Worm (Caenorhabditis elegans) whole organism, L4 larva: ENCODE measurements around the gene T04F3.1.

ENCODE experiments used
- T26A8.4 ChIP-seq: fragments of 200-800 bp; sonication (Bioruptor generic); IDR thresholded peaks from 2 replicates; pipeline ENCODE4 v1.3.6; 2022; ENCODE audit warnings: missing genetic modification characterization, missing compliant biosample characterization
- Y105C5A.15 ChIP-seq: fragments of 200-800 bp; sonication (Bioruptor generic); IDR thresholded peaks from 2 replicates; pipeline ENCODE4 v1.3.6; 2022; ENCODE audit warnings: missing genetic modification characterization, missing compliant biosample characterization
- Y48G9A.11 ChIP-seq: fragments of 200-800 bp; sonication (Bioruptor generic); IDR thresholded peaks from 2 replicates; pipeline ENCODE4 v1.3.6; 2022; ENCODE audit warnings: missing genetic modification reagents, missing genetic modification characterization, missing compliant biosample characterization
- Y5F2A.4 ChIP-seq: fragments of 200-800 bp; sonication (Bioruptor generic); optimal IDR thresholded peaks from 2 replicates; lab custom pipeline; 2018; ENCODE audit warnings: mild to moderate bottlenecking, missing genetic modification characterization, missing compliant biosample characterization
- aly-2 ChIP-seq: sonication (generic microtip); optimal IDR thresholded peaks from 2 replicates; lab custom pipeline; 2018; ENCODE audit warnings: missing biosample characterization, missing genetic modification characterization
- ama-1 ChIP-seq: fragments of 150-350 bp; optimal IDR thresholded peaks from 2 replicates; lab custom pipeline; 2014; ENCODE audit warnings: inconsistent platforms, mixed read lengths
- ceh-28 ChIP-seq: fragments of 150-350 bp; optimal IDR thresholded peaks from 2 replicates; lab custom pipeline; 2014; ENCODE audit warnings: missing biosample characterization, missing genetic modification reagents, missing genetic modification characterization
- ceh-82 ChIP-seq: sonication (generic microtip); optimal IDR thresholded peaks from 2 replicates; lab custom pipeline; 2017; ENCODE audit warnings: missing biosample characterization, missing genetic modification characterization
- cey-2 ChIP-seq: sonication (generic microtip); optimal IDR thresholded peaks from 3 replicates; lab custom pipeline; 2017; ENCODE audit warnings: missing genetic modification characterization, mild to moderate bottlenecking, missing compliant biosample characterization, antibody characterized with exemption, borderline replicate concordance; ENCODE audit not compliant: insufficient read depth
- daf-12 ChIP-seq: fragments of 150-350 bp; optimal IDR thresholded peaks from 2 replicates; lab custom pipeline; 2014; ENCODE audit warnings: missing biosample characterization, missing genetic modification reagents, missing genetic modification characterization
- daf-19 ChIP-seq: fragments of 200-800 bp; sonication (Bioruptor generic); conservative IDR thresholded peaks from 2 replicates; pipeline ENCODE4 v1.3.6; 2022; ENCODE audit warnings: missing genetic modification characterization, missing compliant biosample characterization
- dmd-6 ChIP-seq: fragments of 200-800 bp; sonication (Bioruptor generic); IDR thresholded peaks from 2 replicates; pipeline ENCODE4 v1.3.6; 2022; ENCODE audit warnings: missing genetic modification reagents, missing genetic modification characterization, missing compliant biosample characterization
- dpl-1 ChIP-seq: fragments of 150-350 bp; optimal IDR thresholded peaks from 2 replicates; lab custom pipeline; 2014; ENCODE audit warnings: missing biosample characterization, missing genetic modification reagents, missing genetic modification characterization
- dve-1 ChIP-seq: sonication (generic microtip); optimal IDR thresholded peaks from 2 replicates; lab custom pipeline; 2017; ENCODE audit warnings: antibody characterized with exemption, mild to moderate bottlenecking, missing genetic modification characterization, missing compliant biosample characterization; ENCODE audit not compliant: insufficient read depth
- egl-27 ChIP-seq: sonication (generic microtip); optimal IDR thresholded peaks from 3 replicates; lab custom pipeline; 2017; ENCODE audit warnings: missing biosample characterization, missing genetic modification reagents, missing genetic modification characterization
- egl-43 ChIP-seq: fragments of 200-800 bp; sonication (Bioruptor generic); IDR thresholded peaks from 2 replicates; pipeline ENCODE4 v1.3.6; 2022; ENCODE audit warnings: missing genetic modification reagents, missing genetic modification characterization, missing compliant biosample characterization
- fkh-10 ChIP-seq: fragments of 150-350 bp; optimal IDR thresholded peaks from 2 replicates; lab custom pipeline; 2014; ENCODE audit warnings: missing biosample characterization, missing genetic modification reagents, missing genetic modification characterization
- gei-8 ChIP-seq: fragments of 200-800 bp; sonication (Bioruptor generic); optimal IDR thresholded peaks from 2 replicates; lab custom pipeline; 2018; ENCODE audit warnings: mild to moderate bottlenecking, missing genetic modification characterization, missing compliant biosample characterization
- hif-1 ChIP-seq, 2 experiments: sonication (generic microtip); optimal IDR thresholded peaks; 2 replicates each; lab custom pipeline; 2016 to 2017; ENCODE audit warnings: missing compliant biosample characterization in 2 of 2, missing genetic modification characterization in 2 of 2, missing genetic modification reagents in 2 of 2, missing genotype in 2 of 2, mild to moderate bottlenecking in 1 of 2
- hlh-11 ChIP-seq: fragments of 200-800 bp; sonication (Bioruptor generic); optimal IDR thresholded peaks from 2 replicates; lab custom pipeline; 2018; ENCODE audit warnings: mild to moderate bottlenecking, missing genetic modification characterization, missing compliant biosample characterization
- hmg-1.1 ChIP-seq: fragments of 200-800 bp; sonication (Bioruptor generic); IDR thresholded peaks from 2 replicates; pipeline ENCODE4 v1.3.6; 2022; ENCODE audit warnings: missing genetic modification reagents, missing genetic modification characterization, missing compliant biosample characterization
- lim-7 ChIP-seq: fragments of 200-800 bp; sonication (Bioruptor generic); IDR thresholded peaks from 2 replicates; pipeline ENCODE4 v1.3.6; 2022; ENCODE audit warnings: missing genetic modification characterization, missing compliant biosample characterization
- lin-13 ChIP-seq: fragments of 150-350 bp; optimal IDR thresholded peaks from 2 replicates; lab custom pipeline; 2014; ENCODE audit warnings: missing biosample characterization, missing genetic modification reagents, missing genetic modification characterization
- lin-39 ChIP-seq: fragments of 150-350 bp; optimal IDR thresholded peaks from 2 replicates; lab custom pipeline; 2014; ENCODE audit warnings: missing biosample characterization, missing genetic modification reagents, missing genetic modification characterization
- lsy-2 ChIP-seq, 2 experiments: fragments of 150-350 bp in 1 of 2; sonication (generic microtip) in 1 of 2; optimal IDR thresholded peaks; 2 replicates each; lab custom pipeline; 2014 to 2017; ENCODE audit warnings: missing biosample characterization in 2 of 2, missing genetic modification characterization in 2 of 2
- madf-5 ChIP-seq, 2 experiments: fragments of 200-800 bp; sonication (Bioruptor generic); IDR thresholded peaks; 2 replicates each; pipeline ENCODE4 v1.3.6; 2022; ENCODE audit warnings: missing compliant biosample characterization in 2 of 2, missing genetic modification characterization in 2 of 2
- mdl-1 ChIP-seq, 2 experiments: fragments of 150-350 bp in 1 of 2; sonication (generic microtip) in 1 of 2; optimal IDR thresholded peaks; 2 replicates each; lab custom pipeline; 2014 to 2017; ENCODE audit warnings: missing biosample characterization in 2 of 2, missing genetic modification characterization in 2 of 2
- mdt-29 ChIP-seq: fragments of 200-800 bp; sonication (Bioruptor generic); IDR thresholded peaks from 2 replicates; pipeline ENCODE4 v1.3.6; 2022; ENCODE audit warnings: missing genetic modification reagents, missing genetic modification characterization, missing compliant biosample characterization
- nhr-102 ChIP-seq: sonication (generic microtip); optimal IDR thresholded peaks from 2 replicates; lab custom pipeline; 2016; ENCODE audit warnings: mild to moderate bottlenecking, missing genetic modification characterization, moderate library complexity, missing compliant biosample characterization
- nhr-11 ChIP-seq: fragments of 150-350 bp; optimal IDR thresholded peaks from 2 replicates; lab custom pipeline; 2014; ENCODE audit warnings: missing biosample characterization, missing genetic modification characterization
- nhr-111 ChIP-seq: fragments of 200-800 bp; sonication (Bioruptor generic); optimal IDR thresholded peaks from 2 replicates; lab custom pipeline; 2018; ENCODE audit warnings: mild to moderate bottlenecking, missing genetic modification characterization, missing compliant biosample characterization
- nhr-41 ChIP-seq: fragments of 200-800 bp; sonication (Bioruptor generic); IDR thresholded peaks from 2 replicates; pipeline ENCODE4 v1.3.6; 2022; ENCODE audit warnings: missing genetic modification reagents, missing genetic modification characterization, missing compliant biosample characterization
- nhr-48 ChIP-seq: sonication (generic microtip); optimal IDR thresholded peaks from 2 replicates; lab custom pipeline; 2016; ENCODE audit warnings: mild to moderate bottlenecking, missing genetic modification characterization, missing compliant biosample characterization
- nhr-6 ChIP-seq: fragments of 150-350 bp; optimal IDR thresholded peaks from 2 replicates; lab custom pipeline; 2014; ENCODE audit warnings: missing biosample characterization, missing genetic modification characterization
- pha-4 ChIP-seq, 2 experiments: fragments of 150-350 bp in 1 of 2; fragments of 200-800 bp in 1 of 2; sonication (Bioruptor generic) in 1 of 2; IDR thresholded peaks in 1 of 2; optimal IDR thresholded peaks in 1 of 2; 2 replicates each; pipeline versions ENCODE4 v1.3.6 to Lab custom; 2014 to 2022; ENCODE audit warnings: missing genetic modification characterization in 2 of 2, missing genetic modification reagents in 2 of 2, missing biosample characterization in 1 of 2, missing compliant biosample characterization in 1 of 2
- php-3 ChIP-seq: fragments of 200-800 bp; sonication (Bioruptor generic); IDR thresholded peaks from 2 replicates; pipeline ENCODE4 v1.3.6; 2022; ENCODE audit warnings: missing genetic modification reagents, missing genetic modification characterization, missing compliant biosample characterization
- pqm-1 ChIP-seq: sonication (generic microtip); optimal IDR thresholded peaks from 2 replicates; lab custom pipeline; 2017; ENCODE audit warnings: missing biosample characterization, missing genetic modification characterization
- saeg-2 ChIP-seq: fragments of 200-800 bp; sonication (Bioruptor generic); IDR thresholded peaks from 2 replicates; pipeline ENCODE4 v1.3.6; 2022; ENCODE audit warnings: missing genetic modification reagents, missing genetic modification characterization, missing compliant biosample characterization
- set-16 ChIP-seq: fragments of 200-800 bp; sonication (Bioruptor generic); IDR thresholded peaks from 2 replicates; pipeline ENCODE4 v1.3.6; 2022; ENCODE audit warnings: missing genetic modification reagents, missing genetic modification characterization, missing compliant biosample characterization
- skn-1 ChIP-seq: fragments of 150-350 bp; optimal IDR thresholded peaks from 2 replicates; lab custom pipeline; 2014; ENCODE audit warnings: missing biosample characterization, missing genetic modification characterization
- snpc-4 ChIP-seq: fragments of 150-350 bp; optimal IDR thresholded peaks from 2 replicates; lab custom pipeline; 2014; ENCODE audit warnings: missing biosample characterization, missing genetic modification characterization
- spr-3 ChIP-seq: fragments of 200-800 bp; sonication (Bioruptor generic); optimal IDR thresholded peaks from 2 replicates; lab custom pipeline; 2018; ENCODE audit warnings: mild to moderate bottlenecking, missing genetic modification characterization, missing compliant biosample characterization
- tag-97 ChIP-seq: fragments of 200-800 bp; sonication (Bioruptor generic); IDR thresholded peaks from 2 replicates; pipeline ENCODE4 v1.3.6; 2022; ENCODE audit warnings: missing genetic modification characterization, missing compliant biosample characterization
- tra-1 ChIP-seq: fragments of 200-800 bp; sonication (Bioruptor generic); IDR thresholded peaks from 2 replicates; pipeline ENCODE4 v1.3.6; 2022; ENCODE audit warnings: missing genetic modification reagents, missing genetic modification characterization, missing compliant biosample characterization
- unc-62 ChIP-seq, 3 experiments: fragments of 150-350 bp in 1 of 3; sonication (generic microtip); optimal IDR thresholded peaks in 2 of 3; peaks in 1 of 3; 1 replicate in 1 of 3; 2 replicates in 2 of 3; lab custom pipeline; 2014 to 2017; ENCODE audit warnings: missing biosample characterization in 3 of 3, missing genetic modification characterization in 3 of 3, missing genetic modification reagents in 3 of 3, missing genotype in 1 of 3
- vab-7 ChIP-seq: fragments of 200-800 bp; sonication (Bioruptor generic); IDR thresholded peaks from 2 replicates; pipeline ENCODE4 v1.3.6; 2022; ENCODE audit warnings: missing genetic modification reagents, missing genetic modification characterization, missing compliant biosample characterization
- zag-1 ChIP-seq: fragments of 150-350 bp; optimal IDR thresholded peaks from 2 replicates; lab custom pipeline; 2014; ENCODE audit warnings: missing biosample characterization, missing genetic modification characterization
- zfp-2 ChIP-seq: sonication (generic microtip); optimal IDR thresholded peaks from 2 replicates; lab custom pipeline; 2016; ENCODE audit warnings: mild to moderate bottlenecking, missing genetic modification characterization, missing compliant biosample characterization
- zip-11 ChIP-seq: fragments of 200-800 bp; sonication (Bioruptor generic); IDR thresholded peaks from 2 replicates; pipeline ENCODE4 v1.3.6; 2022; ENCODE audit warnings: missing genetic modification characterization, missing compliant biosample characterization
- zip-2 ChIP-seq: fragments of 150-350 bp; optimal IDR thresholded peaks from 2 replicates; lab custom pipeline; 2014; ENCODE audit warnings: missing biosample characterization, missing genetic modification characterization
- ztf-7 ChIP-seq: fragments of 150-350 bp; optimal IDR thresholded peaks from 2 replicates; lab custom pipeline; 2014; ENCODE audit warnings: missing biosample characterization, missing genetic modification characterization

T04F3.1 gene

ce11 chrV:11802508-11802907, 62.6 kb downstream of the T04F3.1 start (continued):
- TF ChIP-seq unc-62 (GFP tag; optimal IDR thresholded peaks at IDR 0.05 in 1 of 2; lab: Kevin White, UChicago): peak in 1 of 2 experiments; percentile 95
- no peak for TF ChIP-seq unc-62 (tag; optimal IDR thresholded peaks at IDR 0.05; lab: Kevin White, UChicago)
- no peak for TF ChIP-seq ztf-7 (tag; lab: Kevin White, UChicago)
- TF ChIP-seq php-3: no peak; the same call in 1 of the 2 replicates
- TF ChIP-seq nhr-11: no peak
- no peak for TF ChIP-seq spr-3
- peak; percentile 94 for TF ChIP-seq cey-2 (tag; lab: Kevin White, UChicago)
- TF ChIP-seq mdt-29 (GFP tag; lab: Robert Waterston, UW): no peak
- peak; percentile 87 for TF ChIP-seq dmd-6 (GFP tag; lab: Robert Waterston, UW)
- peak; percentile 89 for TF ChIP-seq hlh-11 (tag; lab: Kevin White, UChicago)
- TF ChIP-seq ama-1: no peak
- no peak for TF ChIP-seq vab-7
- TF ChIP-seq snpc-4 (tag; lab: Kevin White, UChicago): no peak
- no peak for TF ChIP-seq zfp-2 (tag; lab: Kevin White, UChicago)
- no peak for TF ChIP-seq egl-43 (GFP tag; lab: Robert Waterston, UW)
- TF ChIP-seq daf-12 (tag; lab: Kevin White, UChicago): no peak
- no peak for TF ChIP-seq skn-1 (tag; lab: Kevin White, UChicago)
- no peak for TF ChIP-seq madf-5 (GFP tag; IDR thresholded peaks at IDR 0.05; lab: Robert Waterston, UW)
- peak; percentile 83 to 94 for TF ChIP-seq mdl-1 (tag; optimal IDR thresholded peaks at IDR 0.05; lab: Kevin White, UChicago)
- TF ChIP-seq fkh-10 (GFP tag; lab: Kevin White, UChicago): no peak
- no peak for TF ChIP-seq dpl-1 (GFP tag; lab: Kevin White, UChicago)
- peak; percentile 86 for TF ChIP-seq gei-8
- TF ChIP-seq hmg-1.1 (GFP tag; lab: Robert Waterston, UW): 0 out of 2 replicates have a peak, but pooled peaks have one; percentile 11
- no peak for TF ChIP-seq lin-13
- no peak for TF ChIP-seq egl-27 (tag; lab: Kevin White, UChicago)
- peak; percentile 61; the same call in 1 of the 2 replicates for TF ChIP-seq tra-1 (GFP tag; lab: Robert Waterston, UW)
- TF ChIP-seq lin-39: no peak
- TF ChIP-seq tag-97 (GFP tag; lab: Robert Waterston, UW): no peak
- peak; percentile 34; the same call in 1 of the 2 replicates for TF ChIP-seq T26A8.4
- 0 out of 2 replicates have a peak, but pooled peaks have one; percentile 24 for TF ChIP-seq saeg-2 (GFP tag; lab: Robert Waterston, UW)
- TF ChIP-seq dve-1 (tag; lab: Kevin White, UChicago): peak; percentile 81
- no peak for TF ChIP-seq daf-19 (GFP tag; lab: Robert Waterston, UW)
- TF ChIP-seq lsy-2 (tag; optimal IDR thresholded peaks at IDR 0.05; lab: Kevin White, UChicago): peak in 1 of 2 experiments; percentile 73
- peak; percentile 39 for TF ChIP-seq pqm-1 (tag; lab: Kevin White, UChicago)
- peak; percentile 65 for TF ChIP-seq nhr-102 (tag; lab: Kevin White, UChicago)
- TF ChIP-seq lim-7 (GFP tag; lab: Robert Waterston, UW): no peak
- no peak for TF ChIP-seq zag-1
- TF ChIP-seq Y5F2A.4 (GFP tag; lab: Kevin White, UChicago): no peak
- TF ChIP-seq set-16 (GFP tag; lab: Robert Waterston, UW): no peak
- TF ChIP-seq Y105C5A.15 (GFP tag; lab: Robert Waterston, UW): no peak
- no peak for TF ChIP-seq pha-4 (GFP tag; IDR thresholded peaks at IDR 0.05; lab: Robert Waterston, UW)
- no peak for TF ChIP-seq pha-4 (tag; optimal IDR thresholded peaks at IDR 0.05; lab: Kevin White, UChicago)
- no peak for TF ChIP-seq ceh-82 (tag; lab: Kevin White, UChicago)
- TF ChIP-seq aly-2 (tag; lab: Kevin White, UChicago): no peak
- no peak for TF ChIP-seq ceh-28 (tag; lab: Kevin White, UChicago)
- no peak for TF ChIP-seq zip-11
- no peak for TF ChIP-seq nhr-6 (tag; lab: Kevin White, UChicago)
- TF ChIP-seq nhr-111: no peak
- no peak for TF ChIP-seq hif-1 (tag; optimal IDR thresholded peaks at IDR 0.05; lab: Kevin White, UChicago)
- TF ChIP-seq nhr-41 (GFP tag; lab: Robert Waterston, UW): no peak
- no peak for TF ChIP-seq Y48G9A.11 (GFP tag; lab: Robert Waterston, UW)
- TF ChIP-seq nhr-48: peak; percentile 98
- no peak for TF ChIP-seq zip-2 (tag; lab: Kevin White, UChicago)
